Fruit fly (Drosophila melanogaster): ENCODE measurements around the gene Nsf2.

The Nsf2 gene

dm6 chr3R:13794666-13795055, 43.1 kb downstream of the Nsf2 start:
- peak; percentile 19 for TF ChIP-seq fru (GFP tag; optimal IDR thresholded peaks at IDR 0.05)
- no peak for TF ChIP-seq psq (GFP tag; optimal IDR thresholded peaks at IDR 0.05)
- peak; percentile 60 for TF ChIP-seq Dif (GFP tag; optimal IDR thresholded peaks at IDR 0.05; ENCODE audit: partially characterized antibody)
- TF ChIP-seq Hr83 (GFP tag; optimal IDR thresholded peaks at IDR 0.05; ENCODE audit: poor library complexity, severe bottlenecking) = no peak
- no peak for TF ChIP-seq h (GFP tag; optimal IDR thresholded peaks at IDR 0.05)
- no peak for TF ChIP-seq rgr (GFP tag; optimal IDR thresholded peaks at IDR 0.05)
- no peak for TF ChIP-seq Rel (GFP tag; optimal IDR thresholded peaks at IDR 0.05)
- no peak for TF ChIP-seq Rel (tag; optimal IDR thresholded peaks at IDR 0.05)
- TF ChIP-seq brk (GFP tag; optimal IDR thresholded peaks at IDR 0.05) = no peak
- TF ChIP-seq Vsx2 (GFP tag; optimal IDR thresholded peaks at IDR 0.05; ENCODE audit: partially characterized antibody) = peak; percentile 36
- TF ChIP-seq sage (GFP tag; optimal IDR thresholded peaks at IDR 0.05) = no peak
- TF ChIP-seq br (GFP tag; optimal IDR thresholded peaks at IDR 0.05) = no peak
- TF ChIP-seq dsf (GFP tag; optimal IDR thresholded peaks at IDR 0.05; ENCODE audit: borderline replicate concordance) = no peak
- TF ChIP-seq dl (GFP tag; optimal IDR thresholded peaks at IDR 0.05; ENCODE audit: insufficient read depth in 1 of 2, partially characterized antibody in 2 of 2) = peak in 1 of 2 experiments; percentile 44
- TF ChIP-seq ey (GFP tag; optimal IDR thresholded peaks at IDR 0.05) = no peak
- no peak for TF ChIP-seq sv (GFP tag; optimal IDR thresholded peaks at IDR 0.05)
- TF ChIP-seq OdsH (GFP tag; optimal IDR thresholded peaks at IDR 0.05) = no peak
- no peak for TF ChIP-seq foxo (GFP tag; optimal IDR thresholded peaks at IDR 0.05)

- TF ChIP-seq Hr78 (GFP tag; optimal IDR thresholded peaks at IDR 0.05) (no peak), CG9705 (GFP tag; optimal IDR thresholded peaks at IDR 0.05) (peak; percentile 19), psq (GFP tag; optimal IDR thresholded peaks at IDR 0.05) (peak; percentile 17), sage (GFP tag; optimal IDR thresholded peaks at IDR 0.05) (no peak), foxo (GFP tag; optimal IDR thresholded peaks at IDR 0.05) (peak in 1 of 2 experiments; percentile 69), OdsH (GFP tag; optimal IDR thresholded peaks at IDR 0.05) (no peak), fru (GFP tag; optimal IDR thresholded peaks at IDR 0.05) (peak; percentile 30), HLH106 (tag; optimal IDR thresholded peaks at IDR 0.05) (peak; percentile 68), Jra (GFP tag; optimal IDR thresholded peaks at IDR 0.05) (no peak), Mio (GFP tag; optimal IDR thresholded peaks at IDR 0.05) (no peak), Abd-B (GFP tag; optimal IDR thresholded peaks at IDR 0.05) (no peak), h (GFP tag; optimal IDR thresholded peaks at IDR 0.05) (peak; percentile 28), Sp1 (GFP tag; optimal IDR thresholded peaks at IDR 0.05) (peak; percentile 71), rgr (GFP tag; optimal IDR thresholded peaks at IDR 0.05) (no peak), Dif (GFP tag; optimal IDR thresholded peaks at IDR 0.05; ENCODE audit: partially characterized antibody) (peak; percentile 25), dmrt93B (GFP tag; optimal IDR thresholded peaks at IDR 0.05) (peak; percentile 57)
Measured at dm6 chr3R:13793979-13794665, 43.7 kb downstream of the Nsf2 start.

dm6 chr3R:13793105-13793978, 44.4 kb downstream of the Nsf2 start:
- TF ChIP-seq HLH106 (tag; optimal IDR thresholded peaks at IDR 0.05) = peak; percentile 76
- peak; percentile 11 for TF ChIP-seq woc (GFP tag; optimal IDR thresholded peaks at IDR 0.05)
- no peak for TF ChIP-seq CG9705 (GFP tag; optimal IDR thresholded peaks at IDR 0.05)
- peak; percentile 63 for TF ChIP-seq OdsH (GFP tag; optimal IDR thresholded peaks at IDR 0.05)
- peak; percentile 23 for TF ChIP-seq rgr (GFP tag; optimal IDR thresholded peaks at IDR 0.05)
- peak; percentile 75 for TF ChIP-seq Sp1 (GFP tag; optimal IDR thresholded peaks at IDR 0.05)
- no peak for TF ChIP-seq brk (GFP tag; optimal IDR thresholded peaks at IDR 0.05)
- no peak for TF ChIP-seq Hr83 (GFP tag; optimal IDR thresholded peaks at IDR 0.05; ENCODE audit: poor library complexity, severe bottlenecking)
- peak; percentile 45 for TF ChIP-seq psq (GFP tag; optimal IDR thresholded peaks at IDR 0.05)
- TF ChIP-seq ey (GFP tag; optimal IDR thresholded peaks at IDR 0.05) = peak; percentile 32
- peak; percentile 70 for TF ChIP-seq h (GFP tag; optimal IDR thresholded peaks at IDR 0.05)
- no peak for TF ChIP-seq Vsx2 (GFP tag; optimal IDR thresholded peaks at IDR 0.05; ENCODE audit: partially characterized antibody)
- TF ChIP-seq fru (GFP tag; optimal IDR thresholded peaks at IDR 0.05) = peak; percentile 81
- TF ChIP-seq tai (GFP tag; optimal IDR thresholded peaks at IDR 0.05) = no peak
- no peak for TF ChIP-seq CG32264 (GFP tag; optimal IDR thresholded peaks at IDR 0.05)
- peak in 1 of 2 experiments; percentile 76 for TF ChIP-seq foxo (GFP tag; optimal IDR thresholded peaks at IDR 0.05)
- TF ChIP-seq br (GFP tag; optimal IDR thresholded peaks at IDR 0.05) = peak; percentile 63
- peak; percentile 44 for TF ChIP-seq dmrt93B (GFP tag; optimal IDR thresholded peaks at IDR 0.05)

All from whole organism, wandering third instar larva.